Fruit fly (Drosophila melanogaster) whole organism, embryonic: Measurements from ENCODE around the gene CG13384.

ENCODE experiments used
- Asciz ChIP-seq: fragments of 200-800 bp; sonication (Bioruptor generic); optimal IDR thresholded peaks from 2 replicates; lab custom pipeline; 2017; ENCODE audit warnings: missing biosample characterization, mild to moderate bottlenecking, missing genetic modification characterization, missing genetic modification reagents
- B-H2 ChIP-seq: fragments of 200-800 bp; sonication (Bioruptor generic); optimal IDR thresholded peaks from 2 replicates; lab custom pipeline; 2018; ENCODE audit warnings: missing biosample characterization, mild to moderate bottlenecking, missing genetic modification characterization
- Bdp1 ChIP-seq: fragments of 200-800 bp; sonication (Bioruptor generic); optimal IDR thresholded peaks from 3 replicates; lab custom pipeline; 2016; ENCODE audit warnings: missing biosample characterization, missing genetic modification characterization
- Bteb2 ChIP-seq: fragments of 200-800 bp; sonication (Bioruptor generic); optimal IDR thresholded peaks from 2 replicates; lab custom pipeline; 2016; ENCODE audit warnings: missing biosample characterization, missing genetic modification characterization
- CG10979 ChIP-seq: fragments of 200-800 bp; sonication (Bioruptor generic); optimal IDR thresholded peaks from 2 replicates; lab custom pipeline; 2018; ENCODE audit warnings: missing biosample characterization, mild to moderate bottlenecking, missing genetic modification characterization, moderate library complexity
- CG11398 ChIP-seq: fragments of 200-800 bp; sonication (Bioruptor generic); optimal IDR thresholded peaks from 2 replicates; lab custom pipeline; 2016; ENCODE audit warnings: missing biosample characterization, missing genetic modification characterization
- CG12236 ChIP-seq: fragments of 200-800 bp; sonication (Bioruptor generic); optimal IDR thresholded peaks from 2 replicates; lab custom pipeline; 2016; ENCODE audit warnings: missing biosample characterization, missing genetic modification characterization
- CG13123 ChIP-seq: fragments of 200-800 bp; sonication (Bioruptor generic); optimal IDR thresholded peaks from 2 replicates; lab custom pipeline; 2016; ENCODE audit warnings: missing biosample characterization, missing genetic modification characterization
- CG14050 ChIP-seq: fragments of 200-800 bp; sonication (Bioruptor generic); IDR thresholded peaks from 3 replicates; pipeline ENCODE4 v1.3.6; 2022; ENCODE audit warnings: missing biosample characterization, missing genetic modification characterization
- CG1603 ChIP-seq: fragments of 200-800 bp; sonication (Bioruptor generic); optimal IDR thresholded peaks from 2 replicates; lab custom pipeline; 2019; ENCODE audit warnings: missing biosample characterization, mild to moderate bottlenecking, missing genetic modification characterization, moderate library complexity
- CG17328 ChIP-seq: fragments of 200-800 bp; sonication (Bioruptor generic); IDR thresholded peaks from 2 replicates; pipeline ENCODE4 v1.3.6; 2022; ENCODE audit warnings: missing biosample characterization, missing genetic modification characterization
- CG17829 ChIP-seq: fragments of 200-800 bp; optimal IDR thresholded peaks from 2 replicates; lab custom pipeline; 2019; ENCODE audit warnings: missing biosample characterization, mild to moderate bottlenecking, missing genetic modification characterization, moderate library complexity
- CG1792 ChIP-seq: fragments of 200-800 bp; sonication (Bioruptor generic); optimal IDR thresholded peaks from 2 replicates; lab custom pipeline; 2016; ENCODE audit warnings: missing biosample characterization, missing genetic modification characterization
- CG1832 ChIP-seq: fragments of 200-800 bp; sonication (Bioruptor generic); optimal IDR thresholded peaks from 2 replicates; lab custom pipeline; 2017; ENCODE audit warnings: missing biosample characterization, mild to moderate bottlenecking, missing genetic modification characterization, inconsistent platforms
- CG2678 ChIP-seq: fragments of 200-800 bp; sonication (Bioruptor generic); optimal IDR thresholded peaks from 3 replicates; lab custom pipeline; 2019; ENCODE audit warnings: missing biosample characterization, mild to moderate bottlenecking, missing genetic modification characterization, moderate library complexity
- CG30020 ChIP-seq: fragments of 200-800 bp; optimal IDR thresholded peaks from 2 replicates; lab custom pipeline; 2019; ENCODE audit warnings: missing biosample characterization, mild to moderate bottlenecking, missing genetic modification characterization, moderate library complexity
- CG3995 ChIP-seq: fragments of 200-800 bp; sonication (Bioruptor generic); optimal IDR thresholded peaks from 3 replicates; lab custom pipeline; 2016; ENCODE audit warnings: missing biosample characterization, missing genetic modification characterization
- CG5953 ChIP-seq: fragments of 200-800 bp; sonication (Bioruptor generic); IDR thresholded peaks from 2 replicates; pipeline ENCODE4 v1.3.6; 2022; ENCODE audit warnings: missing biosample characterization, missing genetic modification characterization
- CG6254 ChIP-seq: fragments of 200-800 bp; sonication (Bioruptor generic); optimal IDR thresholded peaks from 3 replicates; lab custom pipeline; 2017; ENCODE audit warnings: mild to moderate bottlenecking, missing biosample characterization, missing genetic modification reagents, missing genetic modification characterization
- CG6683 ChIP-seq: fragments of 200-800 bp; sonication (Bioruptor generic); optimal IDR thresholded peaks from 2 replicates; lab custom pipeline; 2017; ENCODE audit warnings: missing biosample characterization, mild to moderate bottlenecking, missing genetic modification characterization, missing genetic modification reagents
- CG6765 ChIP-seq: fragments of 200-800 bp; sonication (Bioruptor generic); optimal IDR thresholded peaks from 3 replicates; lab custom pipeline; 2017; ENCODE audit warnings: missing biosample characterization, mild to moderate bottlenecking, missing genetic modification characterization
- CG9437 ChIP-seq: fragments of 200-800 bp; sonication (Bioruptor generic); optimal IDR thresholded peaks from 2 replicates; lab custom pipeline; 2018; ENCODE audit warnings: missing biosample characterization, mild to moderate bottlenecking, missing genetic modification characterization
- CG9727 ChIP-seq: fragments of 200-800 bp; sonication (Bioruptor generic); optimal IDR thresholded peaks from 3 replicates; lab custom pipeline; 2017; ENCODE audit warnings: missing biosample characterization, mild to moderate bottlenecking, missing genetic modification characterization
- CHES-1-like ChIP-seq: fragments of 200-800 bp; sonication (Bioruptor generic); optimal IDR thresholded peaks from 2 replicates; lab custom pipeline; 2016; ENCODE audit warnings: missing biosample characterization, missing genetic modification characterization
- CTCF ChIP-seq: fragments of 200-800 bp; sonication (Bioruptor generic); optimal IDR thresholded peaks from 2 replicates; lab custom pipeline; 2017; ENCODE audit warnings: missing biosample characterization, mild to moderate bottlenecking, missing genetic modification characterization, moderate library complexity
- Dfd ChIP-seq, 2 experiments: fragments of >200 bp; optimal IDR thresholded peaks; 2 replicates each; lab custom pipeline; 2017; ENCODE audit warnings: missing biosample characterization in 2 of 2, missing genetic modification characterization in 2 of 2
- Dref ChIP-seq: fragments of 200-800 bp; sonication (Bioruptor generic); IDR thresholded peaks from 2 replicates; pipeline ENCODE4 v1.3.6; 2022; ENCODE audit warnings: missing biosample characterization, missing genetic modification characterization
- E2f2 ChIP-seq: fragments of 200-800 bp; sonication (Bioruptor generic); IDR thresholded peaks from 2 replicates; pipeline ENCODE4 v1.3.6; 2022; ENCODE audit warnings: missing biosample characterization, missing genetic modification characterization
- Hr78 ChIP-seq, 2 experiments: fragments of 200-800 bp in 1 of 2; fragments of >200 bp in 1 of 2; sonication (Bioruptor generic) in 1 of 2; optimal IDR thresholded peaks; 2 replicates each; lab custom pipeline; 2017 to 2019; ENCODE audit warnings: missing biosample characterization in 2 of 2, missing genetic modification characterization in 2 of 2, mild to moderate bottlenecking in 1 of 2, moderate library complexity in 1 of 2
- MTF-1 ChIP-seq: fragments of 200-800 bp; sonication (Bioruptor generic); optimal IDR thresholded peaks from 2 replicates; lab custom pipeline; 2018; ENCODE audit warnings: missing biosample characterization, mild to moderate bottlenecking, missing genetic modification characterization, borderline replicate concordance
- NC2α ChIP-seq: fragments of 200-800 bp; sonication (Bioruptor generic); optimal IDR thresholded peaks from 2 replicates; lab custom pipeline; 2016; ENCODE audit warnings: missing biosample characterization, missing genetic modification characterization
- Nf-YA ChIP-seq: fragments of 200-800 bp; sonication (Bioruptor generic); IDR thresholded peaks from 2 replicates; pipeline ENCODE4 v1.3.6; 2022; ENCODE audit warnings: missing biosample characterization, missing genetic modification characterization
- Pdp1 ChIP-seq, 2 experiments: fragments of 200-800 bp; sonication (Bioruptor generic); optimal IDR thresholded peaks; 3 replicates each; lab custom pipeline; 2016; ENCODE audit warnings: missing biosample characterization in 2 of 2, missing genetic modification characterization in 2 of 2, mild to moderate bottlenecking in 1 of 2, moderate library complexity in 1 of 2
- Sry-δ ChIP-seq: fragments of 200-800 bp; sonication (Bioruptor generic); optimal IDR thresholded peaks from 2 replicates; lab custom pipeline; 2016; ENCODE audit warnings: missing biosample characterization, missing genetic modification characterization
- Usf ChIP-seq: fragments of 200-800 bp; sonication (Bioruptor generic); optimal IDR thresholded peaks from 2 replicates; lab custom pipeline; 2017; ENCODE audit warnings: missing genotype, missing biosample characterization, missing genetic modification characterization
- aop ChIP-seq: fragments of 200-800 bp; sonication (Bioruptor generic); IDR thresholded peaks from 2 replicates; pipeline ENCODE4 v1.3.6; 2022; ENCODE audit warnings: missing biosample characterization, missing genetic modification characterization
- ato ChIP-seq: fragments of 200-800 bp; sonication (Bioruptor generic); IDR thresholded peaks from 2 replicates; pipeline ENCODE4 v1.3.6; 2022; ENCODE audit warnings: missing biosample characterization, missing genetic modification characterization; ENCODE audit not compliant: partially characterized antibody
- crp ChIP-seq, 2 experiments: fragments of 200-800 bp; sonication (Bioruptor generic); optimal IDR thresholded peaks; 2 replicates in 1 of 2; 3 replicates in 1 of 2; lab custom pipeline; 2017; ENCODE audit warnings: missing biosample characterization in 2 of 2, missing genetic modification characterization in 2 of 2, mild to moderate bottlenecking in 1 of 2, moderate library complexity in 1 of 2
- dan ChIP-seq: fragments of 200-800 bp; sonication (Bioruptor generic); IDR thresholded peaks from 2 replicates; pipeline ENCODE4 v1.3.6; 2022; ENCODE audit warnings: missing biosample characterization, missing genetic modification characterization
- h ChIP-seq: fragments of >200 bp; optimal IDR thresholded peaks from 2 replicates; lab custom pipeline; 2017
- hth ChIP-seq: fragments of >200 bp; optimal IDR thresholded peaks from 2 replicates; lab custom pipeline; 2017; ENCODE audit warnings: inconsistent platforms
- nerfin-2 ChIP-seq: fragments of 200-800 bp; sonication (Bioruptor generic); IDR thresholded peaks from 2 replicates; pipeline ENCODE4 v1.3.6; 2022; ENCODE audit warnings: missing biosample characterization, missing genetic modification characterization; ENCODE audit not compliant: partially characterized antibody
- pfk ChIP-seq: fragments of 200-800 bp; sonication (Bioruptor generic); optimal IDR thresholded peaks from 2 replicates; lab custom pipeline; 2018; ENCODE audit warnings: missing biosample characterization, mild to moderate bottlenecking, missing genetic modification characterization, moderate library complexity
- pros ChIP-seq: fragments of 200-800 bp; sonication (Bioruptor generic); optimal IDR thresholded peaks from 3 replicates; lab custom pipeline; 2019; ENCODE audit warnings: missing biosample characterization, mild to moderate bottlenecking, missing genetic modification characterization, moderate library complexity
- ranshi ChIP-seq: fragments of 200-800 bp; sonication (Bioruptor generic); IDR thresholded peaks from 2 replicates; pipeline ENCODE4 v1.3.6; 2022; ENCODE audit warnings: missing biosample characterization, missing genetic modification characterization
- seq ChIP-seq: fragments of 200-800 bp; sonication (Bioruptor generic); IDR thresholded peaks from 2 replicates; pipeline ENCODE4 v1.3.6; 2022; ENCODE audit warnings: missing biosample characterization, missing genetic modification characterization
- ssp ChIP-seq: fragments of 200-800 bp; sonication (Bioruptor generic); IDR thresholded peaks from 2 replicates; pipeline ENCODE4 v1.3.6; 2022; ENCODE audit warnings: missing biosample characterization, missing genetic modification characterization
- ttk ChIP-seq: fragments of 200-800 bp; sonication (Bioruptor generic); IDR thresholded peaks from 2 replicates; pipeline ENCODE4 v2.1.2; 2022; ENCODE audit warnings: missing biosample characterization, missing genetic modification characterization
- zen2 ChIP-seq: fragments of 200-800 bp; sonication (Bioruptor generic); IDR thresholded peaks from 3 replicates; pipeline ENCODE4 v1.3.6; 2022; ENCODE audit warnings: missing biosample characterization, missing genetic modification characterization; ENCODE audit not compliant: partially characterized antibody

Gene CG13384

DNA sequence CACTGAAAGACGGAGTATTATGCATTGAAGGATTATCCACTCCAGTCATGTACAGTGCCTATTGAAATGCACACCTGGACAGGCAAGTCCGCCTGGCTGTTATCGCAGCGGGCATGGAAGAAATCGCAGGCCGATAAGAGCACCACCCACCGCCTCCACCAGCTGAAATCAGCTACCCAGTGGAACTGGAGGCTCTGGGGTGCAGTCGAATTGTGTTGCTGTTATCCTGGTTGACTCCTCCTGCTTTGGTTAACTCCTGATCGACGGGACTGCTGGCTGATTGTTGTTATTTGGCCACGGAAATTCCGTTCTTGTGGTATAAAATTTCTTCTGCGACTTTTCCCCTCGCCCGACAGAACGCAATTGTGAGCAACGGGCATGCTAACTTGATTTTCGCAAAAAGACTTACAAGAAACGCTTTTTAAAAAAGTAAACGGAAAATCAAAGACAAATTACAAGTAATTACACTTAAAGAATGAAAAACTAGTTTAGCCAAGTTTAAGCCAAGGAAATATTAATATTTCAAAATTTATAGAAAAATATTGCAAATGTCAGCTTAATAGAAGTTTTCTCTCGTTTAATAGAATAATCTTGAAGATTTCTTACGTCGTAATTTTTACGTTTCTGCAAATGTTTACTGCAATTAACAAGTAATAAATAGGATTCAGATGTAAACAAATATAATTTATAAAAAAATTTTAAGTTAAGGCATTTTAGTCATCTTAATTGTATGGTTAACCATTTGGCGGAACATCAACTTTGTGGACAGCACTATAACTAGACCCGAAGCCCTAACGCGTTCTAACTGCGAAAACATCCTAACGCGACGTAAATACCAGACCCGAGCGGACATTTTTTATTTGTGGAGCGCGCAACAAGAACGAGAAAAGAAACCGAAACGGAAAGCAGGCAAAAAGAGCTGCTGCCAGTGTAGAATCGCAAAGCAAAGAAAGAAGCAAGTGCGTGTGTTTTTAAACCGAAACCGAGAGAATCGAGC, 30.9 kb downstream of the CG13384 start, which contains the start of the genes CG13398 and Akap200 (continued):
- no peak for TF ChIP-seq crp (GFP tag; optimal IDR thresholded peaks at IDR 0.05; lab: Kevin White, UChicago)
- TF ChIP-seq CG17328 (GFP tag; lab: Robert Waterston, UW): no peak
- TF ChIP-seq E2f2 (GFP tag; lab: Robert Waterston, UW): peak; percentile 45
- TF ChIP-seq CG9727 (GFP tag; lab: Kevin White, UChicago): peak; percentile 38
- TF ChIP-seq NC2α (GFP tag; lab: Kevin White, UChicago): no peak
- TF ChIP-seq Nf-YA: no peak
- TF ChIP-seq Bteb2 (GFP tag; lab: Kevin White, UChicago): no peak
- TF ChIP-seq CG2678 (tag; lab: Kevin White, UChicago): no peak
- peak; percentile 34 for TF ChIP-seq CG1603 (tag; lab: Kevin White, UChicago)
- TF ChIP-seq Dfd (GFP tag; optimal IDR thresholded peaks at IDR 0.05; lab: Kevin White, UChicago): no peak
- TF ChIP-seq CG12236 (GFP tag; lab: Kevin White, UChicago): no peak
- TF ChIP-seq CG6765 (GFP tag; lab: Kevin White, UChicago): no peak
- TF ChIP-seq CTCF: no peak
- TF ChIP-seq pros: peak; percentile 24
- peak in 1 of 2 experiments; percentile 32 for TF ChIP-seq Pdp1 (GFP tag; optimal IDR thresholded peaks at IDR 0.05; lab: Kevin White, UChicago)
- TF ChIP-seq aop: no peak
- no peak for TF ChIP-seq Hr78 (GFP tag; optimal IDR thresholded peaks at IDR 0.05; lab: Kevin White, UChicago)
- peak; percentile 20 for TF ChIP-seq CG11398 (GFP tag; lab: Kevin White, UChicago)
- no peak for TF ChIP-seq ato (GFP tag; lab: Robert Waterston, UW)
- peak; percentile 29 for TF ChIP-seq B-H2 (GFP tag; lab: Kevin White, UChicago)
- TF ChIP-seq pfk (GFP tag; lab: Kevin White, UChicago): no peak
- peak; percentile 75 for TF ChIP-seq CG3995 (GFP tag; lab: Kevin White, UChicago)
- 0 out of 2 replicates have a peak, but pooled peaks have one; percentile 20 for TF ChIP-seq Dref
- no peak for TF ChIP-seq ranshi (GFP tag; lab: Robert Waterston, UW)
- no peak for TF ChIP-seq CG1832 (GFP tag; lab: Kevin White, UChicago)
- no peak for TF ChIP-seq seq (GFP tag; lab: Robert Waterston, UW)
- TF ChIP-seq CG13123 (GFP tag; lab: Kevin White, UChicago): no peak
- no peak for TF ChIP-seq Bdp1 (GFP tag; lab: Kevin White, UChicago)
- TF ChIP-seq CG6683 (GFP tag; lab: Kevin White, UChicago): no peak
- no peak for TF ChIP-seq CG10979
- no peak for TF ChIP-seq hth (lab: Kevin White, UChicago)
- no peak for TF ChIP-seq ttk (GFP tag; lab: Robert Waterston, UW)
- TF ChIP-seq nerfin-2: no peak
- TF ChIP-seq zen2: no peak
- no peak for TF ChIP-seq Sry-δ (GFP tag; lab: Kevin White, UChicago)
- TF ChIP-seq CG1792: no peak
- 0 out of 2 replicates have a peak, but pooled peaks have one; percentile 29 for TF ChIP-seq CG5953 (GFP tag; lab: Robert Waterston, UW)
- TF ChIP-seq CG17829 (tag; lab: Kevin White, UChicago): peak; percentile 37
- peak; percentile 57 for TF ChIP-seq CG9437
- peak; percentile 14 for TF ChIP-seq MTF-1
- no peak for TF ChIP-seq dan (GFP tag; lab: Robert Waterston, UW)
- TF ChIP-seq h: no peak
- TF ChIP-seq CHES-1-like (GFP tag; lab: Kevin White, UChicago): no peak
- peak; percentile 31 for TF ChIP-seq CG30020
- TF ChIP-seq CG6254 (GFP tag; lab: Kevin White, UChicago): no peak
- peak; percentile 2 for TF ChIP-seq Usf (GFP tag; lab: Kevin White, UChicago)
- TF ChIP-seq ssp (GFP tag; lab: Robert Waterston, UW): peak; percentile 36; the same call in 1 of the 2 replicates
- no peak for TF ChIP-seq Asciz (GFP tag; lab: Kevin White, UChicago)
- no peak for TF ChIP-seq CG14050 (GFP tag; lab: Robert Waterston, UW)
